Worm (Caenorhabditis elegans): ENCODE data around the gene ZC373.5.

The ZC373.5 gene

ce11 chrX:10026347-10026746 is 47.8 kb downstream of the ZC373.5 start:
- TF ChIP-seq nfya-1 (tag; optimal IDR thresholded peaks at IDR 0.05), result peak; percentile 5
- TF ChIP-seq madf-2 (tag; optimal IDR thresholded peaks at IDR 0.05), result peak; percentile 4
- no peak for TF ChIP-seq K09A11.1 (tag; optimal IDR thresholded peaks at IDR 0.05; ENCODE audit: insufficient read depth)
- TF ChIP-seq unc-86 (tag; optimal IDR thresholded peaks at IDR 0.05), result no peak
- no peak for TF ChIP-seq ztf-16 (tag; optimal IDR thresholded peaks at IDR 0.05)
- no peak for TF ChIP-seq unc-3 (GFP tag; conservative IDR thresholded peaks at IDR 0.05)
- no peak for TF ChIP-seq unc-3 (tag; optimal IDR thresholded peaks at IDR 0.05)
- peak; percentile 61 for TF ChIP-seq unc-42 (tag; optimal IDR thresholded peaks at IDR 0.05)
- TF ChIP-seq ceh-48 (tag; optimal IDR thresholded peaks at IDR 0.05), result peak; percentile 60
- TF ChIP-seq pax-1 (tag; optimal IDR thresholded peaks at IDR 0.05), result peak; percentile 91
- no peak for TF ChIP-seq ceh-6 (GFP tag; optimal IDR thresholded peaks at IDR 0.05)
- TF ChIP-seq unc-55 (GFP tag; optimal IDR thresholded peaks at IDR 0.05), result peak; percentile 10
- peak; percentile 46 for TF ChIP-seq ceh-31 (tag; optimal IDR thresholded peaks at IDR 0.05)
- TF ChIP-seq ref-2 (tag; optimal IDR thresholded peaks at IDR 0.05), result peak; percentile 33
- TF ChIP-seq ceh-34 (tag; optimal IDR thresholded peaks at IDR 0.05), result peak; percentile 64
- no peak for TF ChIP-seq hlh-13 (GFP tag; optimal IDR thresholded peaks at IDR 0.05)
- TF ChIP-seq hlh-30 (tag; optimal IDR thresholded peaks at IDR 0.05; ENCODE audit: insufficient read depth), result no peak
- peak; percentile 0 for TF ChIP-seq F13H6.1 (tag; optimal IDR thresholded peaks at IDR 0.05)
- peak; percentile 10 for TF ChIP-seq tbx-2 (tag; optimal IDR thresholded peaks at IDR 0.05)
- peak; percentile 65 for TF ChIP-seq ceh-18 (tag; optimal IDR thresholded peaks at IDR 0.05)
- TF ChIP-seq ahr-1 (tag; optimal IDR thresholded peaks at IDR 0.05), result no peak
- TF ChIP-seq ama-1 (optimal IDR thresholded peaks at IDR 0.05), result no peak

Data from whole organism, late embryonic.